Fruit fly (Drosophila melanogaster) whole organism, embryonic: ENCODE data around the gene CG6254.

Source experiments
- Abd-B ChIP-seq: fragments of 200-800 bp; sonication (Bioruptor generic); optimal IDR thresholded peaks from 2 replicates; lab custom pipeline; 2018; ENCODE audit warnings: missing biosample characterization, mild to moderate bottlenecking, missing genetic modification characterization, moderate library complexity
- Awh ChIP-seq: fragments of 200-800 bp; sonication (Bioruptor generic); IDR thresholded peaks from 2 replicates; pipeline ENCODE4, ENCODE4 v1.3.6; 2022; ENCODE audit warnings: missing biosample characterization, missing genetic modification characterization
- Bdp1 ChIP-seq: fragments of 200-800 bp; sonication (Bioruptor generic); optimal IDR thresholded peaks from 3 replicates; lab custom pipeline; 2016; ENCODE audit warnings: missing biosample characterization, missing genetic modification characterization
- Bteb2 ChIP-seq: fragments of 200-800 bp; sonication (Bioruptor generic); optimal IDR thresholded peaks from 2 replicates; lab custom pipeline; 2016; ENCODE audit warnings: missing biosample characterization, missing genetic modification characterization
- CG10147 ChIP-seq: fragments of 200-800 bp; sonication (Bioruptor generic); optimal IDR thresholded peaks from 2 replicates; lab custom pipeline; 2019; ENCODE audit warnings: missing biosample characterization, mild to moderate bottlenecking, missing genetic modification characterization, moderate library complexity
- CG11695 ChIP-seq: fragments of 200-800 bp; sonication (Bioruptor generic); IDR thresholded peaks from 3 replicates; pipeline ENCODE4 v1.3.6; 2022; ENCODE audit warnings: missing biosample characterization, missing genetic modification characterization
- CG12744 ChIP-seq: fragments of 200-800 bp; sonication (Bioruptor generic); optimal IDR thresholded peaks from 2 replicates; lab custom pipeline; 2016; ENCODE audit warnings: missing biosample characterization, missing genetic modification characterization
- CG15073 ChIP-seq: fragments of 200-800 bp; sonication (Bioruptor generic); optimal IDR thresholded peaks from 2 replicates; lab custom pipeline; 2016; ENCODE audit warnings: missing biosample characterization, missing genetic modification characterization
- CG15696 ChIP-seq: fragments of 200-800 bp; sonication (Bioruptor generic); optimal IDR thresholded peaks from 2 replicates; lab custom pipeline; 2019; ENCODE audit warnings: missing biosample characterization, mild to moderate bottlenecking, missing genetic modification characterization, moderate library complexity
- CG2199 ChIP-seq: fragments of 200-800 bp; sonication (Bioruptor generic); IDR thresholded peaks from 3 replicates; pipeline ENCODE4 v1.3.6; 2022; ENCODE audit warnings: missing biosample characterization, missing genetic modification characterization
- CG2875 ChIP-seq: fragments of 200-800 bp; sonication (Bioruptor generic); optimal IDR thresholded peaks from 2 replicates; lab custom pipeline; 2017; ENCODE audit warnings: missing biosample characterization, mild to moderate bottlenecking, missing genetic modification characterization, missing genetic modification reagents
- CG6683 ChIP-seq: fragments of 200-800 bp; sonication (Bioruptor generic); optimal IDR thresholded peaks from 2 replicates; lab custom pipeline; 2017; ENCODE audit warnings: missing biosample characterization, mild to moderate bottlenecking, missing genetic modification characterization, missing genetic modification reagents
- CG7372 ChIP-seq: fragments of 200-800 bp; sonication (Bioruptor generic); IDR thresholded peaks from 2 replicates; pipeline ENCODE4 v1.3.6; 2022; ENCODE audit warnings: missing biosample characterization, missing genetic modification characterization
- CG8089 ChIP-seq: fragments of 200-800 bp; sonication (Bioruptor generic); optimal IDR thresholded peaks from 3 replicates; lab custom pipeline; 2016; ENCODE audit warnings: missing biosample characterization, missing genetic modification characterization
- CG8388 ChIP-seq: fragments of 200-800 bp; sonication (Bioruptor generic); optimal IDR thresholded peaks from 2 replicates; lab custom pipeline; 2019; ENCODE audit warnings: missing biosample characterization, mild to moderate bottlenecking, missing genetic modification characterization, moderate library complexity
- CG9215 ChIP-seq: fragments of 200-800 bp; sonication (Bioruptor generic); IDR thresholded peaks from 2 replicates; pipeline ENCODE4 v1.3.6; 2022; ENCODE audit warnings: missing biosample characterization, missing genetic modification characterization
- Chrac-16 ChIP-seq: fragments of 200-800 bp; sonication (Bioruptor generic); optimal IDR thresholded peaks from 3 replicates; lab custom pipeline; 2016; ENCODE audit warnings: missing biosample characterization, missing genetic modification characterization
- CrebB ChIP-seq: fragments of 200-800 bp; sonication (Bioruptor generic); optimal IDR thresholded peaks from 3 replicates; lab custom pipeline; 2018; ENCODE audit warnings: missing biosample characterization, mild to moderate bottlenecking, missing genetic modification characterization
- Dll ChIP-seq: fragments of 200-800 bp; sonication (Bioruptor generic); IDR thresholded peaks from 4 replicates; pipeline ENCODE4 v1.3.6; 2022; ENCODE audit warnings: missing biosample characterization, missing genetic modification characterization; ENCODE audit not compliant: partially characterized antibody
- Dref ChIP-seq: fragments of 200-800 bp; sonication (Bioruptor generic); IDR thresholded peaks from 2 replicates; pipeline ENCODE4 v1.3.6; 2022; ENCODE audit warnings: missing biosample characterization, missing genetic modification characterization
- Fer2 ChIP-seq: fragments of 200-800 bp; sonication (Bioruptor generic); optimal IDR thresholded peaks from 2 replicates; lab custom pipeline; 2018; ENCODE audit warnings: missing biosample characterization, mild to moderate bottlenecking, missing genetic modification characterization, moderate library complexity
- Fer3 ChIP-seq: fragments of 200-800 bp; sonication (Bioruptor generic); optimal IDR thresholded peaks from 2 replicates; lab custom pipeline; 2018; ENCODE audit warnings: missing biosample characterization, mild to moderate bottlenecking, missing genetic modification characterization, moderate library complexity
- Hmx ChIP-seq: fragments of 200-800 bp; sonication (Bioruptor generic); optimal IDR thresholded peaks from 2 replicates; lab custom pipeline; 2016; ENCODE audit warnings: missing biosample characterization, missing genetic modification characterization
- Hr51 ChIP-seq, 2 experiments: fragments of 200-800 bp; sonication (Bioruptor generic); optimal IDR thresholded peaks; 2 replicates in 1 of 2; 3 replicates in 1 of 2; lab custom pipeline; 2016 to 2018; ENCODE audit warnings: missing biosample characterization in 2 of 2, missing genetic modification characterization in 2 of 2, mild to moderate bottlenecking in 1 of 2, moderate library complexity in 1 of 2
- MESR4 ChIP-seq: fragments of 200-800 bp; sonication (Bioruptor generic); optimal IDR thresholded peaks from 2 replicates; lab custom pipeline; 2018; ENCODE audit warnings: missing biosample characterization, mild to moderate bottlenecking, missing genetic modification characterization, moderate library complexity
- NFAT ChIP-seq: fragments of 200-800 bp; sonication (Bioruptor generic); IDR thresholded peaks from 2 replicates; pipeline ENCODE4 v1.3.6; 2022; ENCODE audit warnings: missing biosample characterization, missing genetic modification characterization
- Sry-β ChIP-seq: fragments of 200-800 bp; sonication (Bioruptor generic); optimal IDR thresholded peaks from 2 replicates; lab custom pipeline; 2018; ENCODE audit warnings: missing biosample characterization, mild to moderate bottlenecking, missing genetic modification characterization, moderate library complexity
- Stat92E ChIP-seq, 3 experiments: fragments of >200 bp in 2 of 3; fragments of 200-800 bp in 1 of 3; sonication (Bioruptor generic) in 1 of 3; optimal IDR thresholded peaks; 2 replicates each; lab custom pipeline; 2017 to 2019; ENCODE audit warnings: missing biosample characterization in 3 of 3, missing genetic modification characterization in 3 of 3, mild to moderate bottlenecking in 1 of 3, moderate library complexity in 1 of 3
- ac ChIP-seq: fragments of 200-800 bp; sonication (Bioruptor generic); optimal IDR thresholded peaks from 3 replicates; lab custom pipeline; 2017; ENCODE audit warnings: missing biosample characterization, mild to moderate bottlenecking, missing genetic modification characterization
- bsh ChIP-seq, 2 experiments: fragments of 200-800 bp; sonication (Bioruptor generic); optimal IDR thresholded peaks; 2 replicates each; lab custom pipeline; 2017 to 2018; ENCODE audit warnings: mild to moderate bottlenecking in 2 of 2, missing biosample characterization in 2 of 2, missing genetic modification characterization in 2 of 2, moderate library complexity in 1 of 2
- caup ChIP-seq: fragments of 200-800 bp; sonication (Bioruptor generic); optimal IDR thresholded peaks from 3 replicates; lab custom pipeline; 2017; ENCODE audit warnings: missing biosample characterization, mild to moderate bottlenecking, missing genetic modification characterization, moderate library complexity; ENCODE audit not compliant: severe bottlenecking
- chm ChIP-seq: fragments of 200-800 bp; sonication (Bioruptor generic); IDR thresholded peaks from 2 replicates; pipeline ENCODE4 v1.3.6; 2022; ENCODE audit warnings: missing biosample characterization, missing genetic modification characterization
- ci ChIP-seq: fragments of 200-800 bp; sonication (Bioruptor generic); IDR thresholded peaks from 3 replicates; pipeline ENCODE4 v1.3.6; 2022; ENCODE audit warnings: missing biosample characterization, missing genetic modification characterization
- corto ChIP-seq: fragments of 200-800 bp; sonication (Bioruptor generic); optimal IDR thresholded peaks from 2 replicates; lab custom pipeline; 2016; ENCODE audit warnings: missing biosample characterization, mild to moderate bottlenecking, missing genetic modification characterization, moderate library complexity
- dmrt11E ChIP-seq: fragments of 200-800 bp; sonication (Bioruptor generic); optimal IDR thresholded peaks from 3 replicates; lab custom pipeline; 2018; ENCODE audit warnings: missing biosample characterization, mild to moderate bottlenecking, missing genetic modification characterization, moderate library complexity
- grn ChIP-seq: fragments of 200-800 bp; sonication (Bioruptor generic); optimal IDR thresholded peaks from 3 replicates; lab custom pipeline; 2017; ENCODE audit warnings: missing biosample characterization, missing genetic modification characterization
- jigr1 ChIP-seq: fragments of 200-800 bp; sonication (Bioruptor generic); IDR thresholded peaks from 3 replicates; pipeline ENCODE4 v1.3.6; 2022; ENCODE audit warnings: missing biosample characterization, missing genetic modification characterization
- maf-S ChIP-seq: fragments of 200-800 bp; sonication (Bioruptor generic); optimal IDR thresholded peaks from 2 replicates; lab custom pipeline; 2016; ENCODE audit warnings: missing biosample characterization, missing genetic modification characterization
- nau ChIP-seq: fragments of 200-800 bp; sonication (Bioruptor generic); optimal IDR thresholded peaks from 3 replicates; lab custom pipeline; 2017; ENCODE audit warnings: missing biosample characterization, mild to moderate bottlenecking, missing genetic modification characterization, missing genetic modification reagents
- pnt ChIP-seq: fragments of 200-800 bp; sonication (Bioruptor generic); optimal IDR thresholded peaks from 3 replicates; lab custom pipeline; 2016; ENCODE audit warnings: missing biosample characterization, missing genetic modification characterization
- pzg ChIP-seq: fragments of 200-800 bp; sonication (Bioruptor generic); optimal IDR thresholded peaks from 3 replicates; lab custom pipeline; 2018; ENCODE audit warnings: missing biosample characterization, mild to moderate bottlenecking, missing genetic modification characterization, moderate library complexity
- seq ChIP-seq: fragments of 200-800 bp; sonication (Bioruptor generic); IDR thresholded peaks from 2 replicates; pipeline ENCODE4 v1.3.6; 2022; ENCODE audit warnings: missing biosample characterization, missing genetic modification characterization
- sima ChIP-seq: fragments of 200-800 bp; sonication (Bioruptor generic); optimal IDR thresholded peaks from 2 replicates; lab custom pipeline; 2016; ENCODE audit warnings: missing biosample characterization, missing genetic modification characterization
- tin ChIP-seq: fragments of 200-800 bp; sonication (Bioruptor generic); optimal IDR thresholded peaks from 3 replicates; lab custom pipeline; 2016; ENCODE audit warnings: missing biosample characterization, missing genetic modification characterization
- tna ChIP-seq: fragments of 200-800 bp; sonication (Bioruptor generic); IDR thresholded peaks from 2 replicates; pipeline ENCODE4 v1.3.6; 2022; ENCODE audit warnings: missing biosample characterization, missing genetic modification characterization; ENCODE audit not compliant: partially characterized antibody
- twi ChIP-seq: fragments of 200-800 bp; optimal IDR thresholded peaks from 2 replicates; lab custom pipeline; 2019; ENCODE audit warnings: missing biosample characterization, mild to moderate bottlenecking, missing genetic modification characterization, moderate library complexity
- unpg ChIP-seq: fragments of 200-800 bp; sonication (Bioruptor generic); optimal IDR thresholded peaks from 3 replicates; lab custom pipeline; 2018; ENCODE audit warnings: missing biosample characterization, mild to moderate bottlenecking, missing genetic modification characterization, moderate library complexity
- vfl ChIP-seq: fragments of 200-800 bp; sonication (Bioruptor generic); optimal IDR thresholded peaks from 2 replicates; lab custom pipeline; 2016; ENCODE audit warnings: missing biosample characterization, missing genetic modification characterization
- zfh2 ChIP-seq: fragments of 200-800 bp; sonication (Bioruptor generic); optimal IDR thresholded peaks from 2 replicates; lab custom pipeline; 2016; ENCODE audit warnings: missing biosample characterization, missing genetic modification characterization

The CG6254 gene

dm6 chr3R:10161163-10161562 is at the start of gene CG6254 (continued):
- no peak for TF ChIP-seq maf-S (GFP tag; lab: Kevin White, UChicago)
- TF ChIP-seq Fer3 (tag; lab: Kevin White, UChicago): no peak
- TF ChIP-seq ac (GFP tag; lab: Kevin White, UChicago): no peak
- peak; percentile 39 for TF ChIP-seq Sry-β
- no peak for TF ChIP-seq twi (tag; lab: Kevin White, UChicago)
- peak; percentile 68 for TF ChIP-seq pzg
- TF ChIP-seq ci (GFP tag; lab: Robert Waterston, UW): 0 out of 3 replicates have a peak, but pooled peaks have one; percentile 47
- peak; percentile 35; the same call in 1 of the 2 replicates for TF ChIP-seq CG7372 (GFP tag; lab: Robert Waterston, UW)
- peak; percentile 82 for TF ChIP-seq NFAT (GFP tag; lab: Robert Waterston, UW)
- TF ChIP-seq Fer2 (tag; lab: Kevin White, UChicago): peak; percentile 24
- TF ChIP-seq Abd-B (GFP tag; lab: Kevin White, UChicago): peak; percentile 10
- TF ChIP-seq CG15696 (tag; lab: Kevin White, UChicago): peak; percentile 23
- TF ChIP-seq MESR4 (GFP tag; lab: Kevin White, UChicago): peak; percentile 57
- TF ChIP-seq dmrt11E (tag; lab: Kevin White, UChicago): peak; percentile 25
- no peak for TF ChIP-seq caup (GFP tag; lab: Kevin White, UChicago)
- TF ChIP-seq CG2875 (GFP tag; lab: Kevin White, UChicago): no peak
- TF ChIP-seq Awh (GFP tag; lab: Robert Waterston, UW): no peak
- TF ChIP-seq Bteb2 (GFP tag; lab: Kevin White, UChicago): peak; percentile 36
- no peak for TF ChIP-seq CG8089
- no peak for TF ChIP-seq CG15073 (GFP tag; lab: Kevin White, UChicago)
- 0 out of 2 replicates have a peak, but pooled peaks have one; percentile 41 for TF ChIP-seq tna
- peak; percentile 48 for TF ChIP-seq CG12744 (GFP tag; lab: Kevin White, UChicago)
- TF ChIP-seq Bdp1 (GFP tag; lab: Kevin White, UChicago): no peak
- 0 out of 2 replicates have a peak, but pooled peaks have one; percentile 21 for TF ChIP-seq CG9215 (GFP tag; lab: Robert Waterston, UW)
- no peak for TF ChIP-seq grn (GFP tag; lab: Kevin White, UChicago)
- TF ChIP-seq CG8388 (GFP tag; lab: Kevin White, UChicago): no peak
- TF ChIP-seq chm (GFP tag; lab: Robert Waterston, UW): no peak
- no peak for TF ChIP-seq corto (GFP tag; lab: Kevin White, UChicago)
- TF ChIP-seq CG2199: peak; percentile 55; the same call in 1 of the 3 replicates
- no peak for TF ChIP-seq CG6683 (GFP tag; lab: Kevin White, UChicago)
- no peak for TF ChIP-seq Hmx (GFP tag; lab: Kevin White, UChicago)
- 0 out of 4 replicates have a peak, but pooled peaks have one; percentile 32 for TF ChIP-seq Dll (GFP tag; lab: Robert Waterston, UW)
- no peak for TF ChIP-seq CG10147 (GFP tag; lab: Kevin White, UChicago)
- no peak for TF ChIP-seq unpg
- peak; percentile 12 for TF ChIP-seq pnt (GFP tag; lab: Kevin White, UChicago)
- TF ChIP-seq tin (GFP tag; lab: Kevin White, UChicago): peak; percentile 47
- TF ChIP-seq Hr51 (GFP tag; optimal IDR thresholded peaks at IDR 0.05; lab: Kevin White, UChicago): peak in 1 of 2 experiments; percentile 9
- TF ChIP-seq bsh (GFP tag; optimal IDR thresholded peaks at IDR 0.05; lab: Kevin White, UChicago): peak in 1 of 2 experiments; percentile 22
- 0 out of 3 replicates have a peak, but pooled peaks have one; percentile 7 for TF ChIP-seq CG11695 (GFP tag; lab: Robert Waterston, UW)
- no peak for TF ChIP-seq sima (GFP tag; lab: Kevin White, UChicago)
- peak; percentile 50 for TF ChIP-seq zfh2
- peak; percentile 25 for TF ChIP-seq vfl (GFP tag; lab: Kevin White, UChicago)
- no peak for TF ChIP-seq Dref (GFP tag; lab: Robert Waterston, UW)
- peak in 1 of 3 experiments; percentile 30 for TF ChIP-seq Stat92E (GFP tag; optimal IDR thresholded peaks at IDR 0.05; lab: Kevin White, UChicago)
- no peak for TF ChIP-seq CrebB (tag; lab: Kevin White, UChicago)
- no peak for TF ChIP-seq nau (GFP tag; lab: Kevin White, UChicago)
- no peak for TF ChIP-seq jigr1
- 0 out of 2 replicates have a peak, but pooled peaks have one; percentile 26 for TF ChIP-seq seq (GFP tag; lab: Robert Waterston, UW)
- peak; percentile 34 for TF ChIP-seq Chrac-16
